Fruit fly (Drosophila melanogaster): ENCODE data around the gene TfIIA-L.
A peak's percentile ranks its signal among the peaks of the same experiment; 100 is the strongest.

The TfIIA-L gene

dm6 chr3R:27253136-27253920, 2.4 kb downstream of the TfIIA-L start, which contains the start of gene pll (continued):
- TF ChIP-seq Doc3 (GFP tag; IDR thresholded peaks at IDR 0.05; ENCODE audit: partially characterized antibody) (no peak), CG2199 (GFP tag; IDR thresholded peaks at IDR 0.05) (peak; percentile 66; the same call in 1 of the 3 replicates), seq (GFP tag; IDR thresholded peaks at IDR 0.05) (peak; percentile 69; the same call in 1 of the 2 replicates), CG8388 (GFP tag; optimal IDR thresholded peaks at IDR 0.05) (peak; percentile 76), CG17612 (GFP tag; IDR thresholded peaks at IDR 0.05) (0 out of 2 replicates have a peak, but pooled peaks have one; percentile 26), gfzf (GFP tag; optimal IDR thresholded peaks at IDR 0.05) (peak; percentile 94), wor (GFP tag; IDR thresholded peaks at IDR 0.05) (peak; percentile 75), CG17802 (tag; optimal IDR thresholded peaks at IDR 0.05) (peak; percentile 40), pb (GFP tag; optimal IDR thresholded peaks at IDR 0.05) (no peak), CG5180 (GFP tag; optimal IDR thresholded peaks at IDR 0.05) (no peak), CG6765 (GFP tag; optimal IDR thresholded peaks at IDR 0.05) (peak; percentile 8), jumu (GFP tag; optimal IDR thresholded peaks at IDR 0.05) (peak; percentile 47), exex (tag; optimal IDR thresholded peaks at IDR 0.05) (peak; percentile 70), CG6272 (GFP tag; IDR thresholded peaks at IDR 0.05) (peak; percentile 87), vfl (GFP tag; optimal IDR thresholded peaks at IDR 0.05) (peak; percentile 67), sens (GFP tag) (peak; percentile 94), CG16815 (GFP tag; optimal IDR thresholded peaks at IDR 0.05) (peak; percentile 64), insv (GFP tag; optimal IDR thresholded peaks at IDR 0.05) (peak in 1 of 2 experiments; percentile 47), stwl (tag; optimal IDR thresholded peaks at IDR 0.05) (peak; percentile 62), CG12104 (GFP tag; optimal IDR thresholded peaks at IDR 0.05) (peak; percentile 31), CG13775 (GFP tag; optimal IDR thresholded peaks at IDR 0.05) (peak; percentile 81), CG1529 (GFP tag; optimal IDR thresholded peaks at IDR 0.05) (no peak), cg (GFP tag; optimal IDR thresholded peaks at IDR 0.05) (peak; percentile 75), CG6854 (GFP tag; optimal IDR thresholded peaks at IDR 0.05) (no peak), CG12659 (GFP tag; optimal IDR thresholded peaks at IDR 0.05) (peak; percentile 93), sr (GFP tag; IDR thresholded peaks at IDR 0.05) (peak; percentile 63; the same call in 2 of the 3 replicates), Dip3 (GFP tag; optimal IDR thresholded peaks at IDR 0.05) (peak; percentile 64), CrebB (tag; optimal IDR thresholded peaks at IDR 0.05) (peak; percentile 40), CG7786 (GFP tag; optimal IDR thresholded peaks at IDR 0.05) (peak; percentile 57), crc (GFP tag; optimal IDR thresholded peaks at IDR 0.05) (peak; percentile 64), Ets97D (GFP tag; optimal IDR thresholded peaks at IDR 0.05) (peak; percentile 84), Dbx (GFP tag; IDR thresholded peaks at IDR 0.05) (peak; percentile 90), Fer3 (tag; optimal IDR thresholded peaks at IDR 0.05) (peak; percentile 87), CG32772 (GFP tag; IDR thresholded peaks at IDR 0.05) (peak; percentile 89), mld (GFP tag; IDR thresholded peaks at IDR 0.05; ENCODE audit: partially characterized antibody) (no peak), nerfin-1 (tag; optimal IDR thresholded peaks at IDR 0.05) (peak; percentile 53), schlank (tag; optimal IDR thresholded peaks at IDR 0.05) (peak; percentile 50), MBD-R2 (GFP tag; IDR thresholded peaks at IDR 0.05) (peak; percentile 89), rib (GFP tag; IDR thresholded peaks at IDR 0.05) (peak; percentile 63; the same call in 1 of the 2 replicates), CG12236 (GFP tag; optimal IDR thresholded peaks at IDR 0.05) (peak; percentile 35), Atf-2 (GFP tag; optimal IDR thresholded peaks at IDR 0.05) (peak; percentile 27), onecut (GFP tag; IDR thresholded peaks at IDR 0.05) (peak; percentile 68), emc (GFP tag; optimal IDR thresholded peaks at IDR 0.05) (peak; percentile 55), Hr3 (GFP tag; optimal IDR thresholded peaks at IDR 0.05) (peak; percentile 86), CG13624 (GFP tag; optimal IDR thresholded peaks at IDR 0.05) (peak; percentile 77), Nf-YA (GFP tag; IDR thresholded peaks at IDR 0.05) (peak; percentile 77), ash1 (GFP tag; optimal IDR thresholded peaks at IDR 0.05) (no peak), CG8765 (GFP tag; IDR thresholded peaks at IDR 0.05) (peak; percentile 61; the same call in 1 of the 2 replicates), chn (GFP tag; optimal IDR thresholded peaks at IDR 0.05) (peak; percentile 63), fru (optimal IDR thresholded peaks at IDR 0.05) (no peak)

All from whole organism, embryonic.